Worm (Caenorhabditis elegans) whole organism, L4 larva: ENCODE data around the gene pag-3.

Experiments used
- ama-1 ChIP-seq: fragments of 150-350 bp; optimal IDR thresholded peaks from 2 replicates; lab custom pipeline; 2014; ENCODE audit warnings: inconsistent platforms, mixed read lengths
- ceh-28 ChIP-seq: fragments of 150-350 bp; optimal IDR thresholded peaks from 2 replicates; lab custom pipeline; 2014; ENCODE audit warnings: missing biosample characterization, missing genetic modification reagents, missing genetic modification characterization
- ceh-82 ChIP-seq: sonication (generic microtip); optimal IDR thresholded peaks from 2 replicates; lab custom pipeline; 2017; ENCODE audit warnings: missing biosample characterization, missing genetic modification characterization
- ces-1 ChIP-seq: fragments of 150-350 bp; sonication (generic microtip); optimal IDR thresholded peaks from 4 replicates; lab custom pipeline; 2014; ENCODE audit warnings: missing biosample characterization, missing genetic modification reagents, missing genetic modification characterization
- duxl-1 ChIP-seq: sonication (generic microtip); optimal IDR thresholded peaks from 2 replicates; lab custom pipeline; 2016; ENCODE audit warnings: mild to moderate bottlenecking, missing genetic modification characterization, moderate library complexity, missing compliant biosample characterization; ENCODE audit not compliant: poor library complexity
- lin-29 ChIP-seq: fragments of 200-800 bp; sonication (Bioruptor generic); IDR thresholded peaks from 2 replicates; pipeline ENCODE4 v1.3.6; 2022; ENCODE audit warnings: missing genetic modification reagents, missing genetic modification characterization, missing compliant biosample characterization
- nhr-11 ChIP-seq: fragments of 150-350 bp; optimal IDR thresholded peaks from 2 replicates; lab custom pipeline; 2014; ENCODE audit warnings: missing biosample characterization, missing genetic modification characterization
- nhr-25 ChIP-seq: sonication (generic microtip); optimal IDR thresholded peaks from 2 replicates; lab custom pipeline; 2017; ENCODE audit warnings: missing genetic modification characterization, mild to moderate bottlenecking, missing compliant biosample characterization, antibody characterized with exemption, moderate library complexity, borderline replicate concordance; ENCODE audit not compliant: insufficient read depth
- nhr-77 ChIP-seq: fragments of 150-350 bp; optimal IDR thresholded peaks from 2 replicates; lab custom pipeline; 2014; ENCODE audit warnings: missing biosample characterization, missing genetic modification characterization
- pha-4 ChIP-seq, 2 experiments: fragments of 150-350 bp in 1 of 2; fragments of 200-800 bp in 1 of 2; sonication (Bioruptor generic) in 1 of 2; IDR thresholded peaks in 1 of 2; optimal IDR thresholded peaks in 1 of 2; 2 replicates each; pipeline versions ENCODE4 v1.3.6 to Lab custom; 2014 to 2022; ENCODE audit warnings: missing genetic modification characterization in 2 of 2, missing genetic modification reagents in 2 of 2, missing biosample characterization in 1 of 2, missing compliant biosample characterization in 1 of 2
- spr-1 ChIP-seq: sonication (generic microtip); optimal IDR thresholded peaks from 2 replicates; lab custom pipeline; 2016; ENCODE audit warnings: mild to moderate bottlenecking, missing genetic modification characterization, missing compliant biosample characterization
- spr-3 ChIP-seq: fragments of 200-800 bp; sonication (Bioruptor generic); optimal IDR thresholded peaks from 2 replicates; lab custom pipeline; 2018; ENCODE audit warnings: mild to moderate bottlenecking, missing genetic modification characterization, missing compliant biosample characterization

DNA sequence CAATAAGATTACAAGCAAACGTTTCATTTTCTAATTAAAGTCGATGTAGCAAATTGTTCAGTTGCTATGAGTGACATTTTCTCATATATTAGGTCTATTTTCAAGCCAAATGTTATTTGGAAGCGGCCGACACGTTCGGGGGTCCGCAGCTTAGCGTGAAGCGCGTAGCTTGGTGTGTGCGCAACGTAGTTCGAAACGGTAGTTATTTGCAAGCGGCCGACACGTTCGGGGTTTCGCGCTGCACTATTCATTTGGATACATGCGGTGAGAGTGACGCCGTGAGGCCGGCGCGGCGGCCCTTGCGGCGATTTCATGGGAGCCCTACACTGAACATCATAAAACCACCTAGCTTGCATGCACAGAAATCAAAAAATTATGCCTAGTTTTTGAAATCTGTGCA, 33.7 kb upstream of the pag-3 start:
- TF ChIP-seq nhr-77 (tag; lab: Kevin White, UChicago): no peak
- TF ChIP-seq nhr-25 (tag; lab: Kevin White, UChicago): no peak
- TF ChIP-seq ceh-82: no peak
- no peak for TF ChIP-seq lin-29 (GFP tag; lab: Robert Waterston, UW)
- TF ChIP-seq duxl-1 (tag; lab: Kevin White, UChicago): no peak
- TF ChIP-seq pha-4 (GFP tag; IDR thresholded peaks at IDR 0.05; lab: Robert Waterston, UW): no peak
- TF ChIP-seq pha-4 (tag; optimal IDR thresholded peaks at IDR 0.05; lab: Kevin White, UChicago): no peak
- TF ChIP-seq spr-3 (GFP tag; lab: Kevin White, UChicago): no peak
- no peak for TF ChIP-seq ceh-28 (tag; lab: Kevin White, UChicago)
- no peak for TF ChIP-seq ama-1 (lab: Kevin White, UChicago)
- TF ChIP-seq nhr-11 (tag; lab: Kevin White, UChicago): no peak
- TF ChIP-seq ces-1 (GFP tag; lab: Kevin White, UChicago): no peak
- no peak for TF ChIP-seq spr-1 (tag; lab: Kevin White, UChicago)
